Fruit fly (Drosophila melanogaster) whole organism, embryonic: ENCODE measurements around the gene Rab26.

ENCODE experiments used
- CG10565 ChIP-seq: fragments of 200-800 bp; sonication (Bioruptor generic); optimal IDR thresholded peaks from 3 replicates; lab custom pipeline; 2016; ENCODE audit warnings: missing biosample characterization, mild to moderate bottlenecking, missing genetic modification characterization
- CG13296 ChIP-seq: fragments of 200-800 bp; sonication (Bioruptor generic); optimal IDR thresholded peaks from 3 replicates; lab custom pipeline; 2018; ENCODE audit warnings: missing biosample characterization, mild to moderate bottlenecking, missing genetic modification characterization
- CG1529 ChIP-seq: fragments of 200-800 bp; sonication (Bioruptor generic); optimal IDR thresholded peaks from 3 replicates; lab custom pipeline; 2018; ENCODE audit warnings: missing biosample characterization, missing genetic modification characterization
- CG17802 ChIP-seq: fragments of 200-800 bp; sonication (Bioruptor generic); optimal IDR thresholded peaks from 2 replicates; lab custom pipeline; 2018; ENCODE audit warnings: missing biosample characterization, mild to moderate bottlenecking, missing genetic modification characterization, moderate library complexity
- CG32767 ChIP-seq: fragments of 200-800 bp; sonication (Bioruptor generic); IDR thresholded peaks from 2 replicates; pipeline ENCODE4 v1.3.6; 2022; ENCODE audit warnings: missing biosample characterization, missing genetic modification characterization
- CG6683 ChIP-seq: fragments of 200-800 bp; sonication (Bioruptor generic); optimal IDR thresholded peaks from 2 replicates; lab custom pipeline; 2017; ENCODE audit warnings: missing biosample characterization, mild to moderate bottlenecking, missing genetic modification characterization, missing genetic modification reagents
- CG7271 ChIP-seq: fragments of 200-800 bp; sonication (Bioruptor generic); optimal IDR thresholded peaks from 2 replicates; lab custom pipeline; 2018; ENCODE audit warnings: missing biosample characterization, mild to moderate bottlenecking, missing genetic modification characterization, moderate library complexity
- CrebB ChIP-seq: fragments of 200-800 bp; sonication (Bioruptor generic); optimal IDR thresholded peaks from 3 replicates; lab custom pipeline; 2018; ENCODE audit warnings: missing biosample characterization, mild to moderate bottlenecking, missing genetic modification characterization
- ap ChIP-seq: fragments of 200-800 bp; sonication (Bioruptor generic); IDR thresholded peaks from 2 replicates; pipeline ENCODE4 v1.3.6; 2022; ENCODE audit warnings: missing biosample characterization, missing genetic modification characterization
- gce ChIP-seq: fragments of 200-800 bp; sonication (Bioruptor generic); IDR thresholded peaks from 3 replicates; pipeline ENCODE4 v1.3.6; 2022; ENCODE audit warnings: missing biosample characterization, missing genetic modification characterization
- pan ChIP-seq, 4 experiments: fragments of >200 bp in 3 of 4; fragments of 200-800 bp in 1 of 4; sonication (Bioruptor generic) in 1 of 4; optimal IDR thresholded peaks in 3 of 4; IDR thresholded peaks in 1 of 4; 2 replicates each; pipeline versions ENCODE4 v1.3.6 to Lab custom; 2017 to 2022; ENCODE audit warnings: missing biosample characterization in 2 of 4, missing genetic modification characterization in 2 of 4, mixed read lengths in 1 of 4
- tgo ChIP-seq: fragments of 200-800 bp; sonication (Bioruptor generic); IDR thresholded peaks from 3 replicates; pipeline ENCODE4 v1.3.6; 2022; ENCODE audit warnings: missing biosample characterization, missing genetic modification characterization

dm6 chr3L:21302493-21302892, 16.1 kb upstream of the Rab26 start:
- no peak for TF ChIP-seq ap
- TF ChIP-seq tgo (GFP tag; lab: Robert Waterston, UW): no peak
- TF ChIP-seq gce (GFP tag; lab: Robert Waterston, UW): no peak
- no peak for TF ChIP-seq CG6683
- TF ChIP-seq CG7271 (tag; lab: Kevin White, UChicago): no peak
- no peak for TF ChIP-seq CG1529
- no peak for TF ChIP-seq CG17802 (tag; lab: Kevin White, UChicago)
- no peak for TF ChIP-seq CrebB
- no peak for TF ChIP-seq CG10565 (GFP tag; lab: Kevin White, UChicago)
- no peak for TF ChIP-seq CG32767 (GFP tag; lab: Robert Waterston, UW)
- TF ChIP-seq pan (optimal IDR thresholded peaks at IDR 0.05; lab: Kevin White, UChicago): no peak
- TF ChIP-seq pan (GFP tag; optimal IDR thresholded peaks at IDR 0.05 in 1 of 2, IDR thresholded peaks at IDR 0.05 in 1 of 2): no peak
- no peak for TF ChIP-seq CG13296 (GFP tag; lab: Kevin White, UChicago)
